Fruit fly (Drosophila melanogaster) whole organism, embryonic: ENCODE results near the gene CG7656.

Experiments
- ATbp ChIP-seq: fragments of 200-800 bp; sonication (Bioruptor generic); optimal IDR thresholded peaks from 2 replicates; lab custom pipeline; 2017; ENCODE audit warnings: missing biosample characterization, mild to moderate bottlenecking, missing genetic modification characterization, missing genetic modification reagents
- B-H1 ChIP-seq: fragments of 200-800 bp; sonication (Bioruptor generic); IDR thresholded peaks from 3 replicates; pipeline ENCODE4 v1.3.6; 2022; ENCODE audit warnings: missing biosample characterization, missing genetic modification characterization
- BEAF-32 ChIP-seq: fragments of 200-800 bp; sonication (Bioruptor generic); optimal IDR thresholded peaks from 3 replicates; lab custom pipeline; 2017; ENCODE audit warnings: missing biosample characterization, missing genetic modification characterization, mild to moderate bottlenecking, moderate library complexity, missing genetic modification reagents
- Bdp1 ChIP-seq: fragments of 200-800 bp; sonication (Bioruptor generic); optimal IDR thresholded peaks from 3 replicates; lab custom pipeline; 2016; ENCODE audit warnings: missing biosample characterization, missing genetic modification characterization
- CG10209 ChIP-seq: fragments of 200-800 bp; sonication (Bioruptor generic); optimal IDR thresholded peaks from 3 replicates; lab custom pipeline; 2017; ENCODE audit warnings: missing biosample characterization, mild to moderate bottlenecking, missing genetic modification characterization, missing genetic modification reagents
- CG10959 ChIP-seq: fragments of 200-800 bp; sonication (Bioruptor generic); IDR thresholded peaks from 2 replicates; pipeline ENCODE4 v1.3.6; 2022; ENCODE audit warnings: missing biosample characterization, missing genetic modification characterization
- CG11560 ChIP-seq: fragments of 200-800 bp; sonication (Bioruptor generic); IDR thresholded peaks from 3 replicates; pipeline ENCODE4 v1.3.6; 2022; ENCODE audit warnings: missing biosample characterization, missing genetic modification characterization
- CG11695 ChIP-seq: fragments of 200-800 bp; sonication (Bioruptor generic); IDR thresholded peaks from 3 replicates; pipeline ENCODE4 v1.3.6; 2022; ENCODE audit warnings: missing biosample characterization, missing genetic modification characterization
- CG12769 ChIP-seq: fragments of 200-800 bp; sonication (Bioruptor generic); optimal IDR thresholded peaks from 2 replicates; lab custom pipeline; 2019; ENCODE audit warnings: missing biosample characterization, mild to moderate bottlenecking, missing genetic modification characterization, moderate library complexity
- CG14050 ChIP-seq: fragments of 200-800 bp; sonication (Bioruptor generic); IDR thresholded peaks from 3 replicates; pipeline ENCODE4 v1.3.6; 2022; ENCODE audit warnings: missing biosample characterization, missing genetic modification characterization
- CG17328 ChIP-seq: fragments of 200-800 bp; sonication (Bioruptor generic); IDR thresholded peaks from 2 replicates; pipeline ENCODE4 v1.3.6; 2022; ENCODE audit warnings: missing biosample characterization, missing genetic modification characterization
- CG17568 ChIP-seq: fragments of 200-800 bp; sonication (Bioruptor generic); optimal IDR thresholded peaks from 2 replicates; lab custom pipeline; 2018; ENCODE audit warnings: missing biosample characterization, mild to moderate bottlenecking, missing genetic modification characterization, moderate library complexity
- CG18619 ChIP-seq: fragments of 200-800 bp; sonication (Bioruptor generic); optimal IDR thresholded peaks from 3 replicates; lab custom pipeline; 2017; ENCODE audit warnings: missing biosample characterization, mild to moderate bottlenecking, missing genetic modification characterization
- CG2116 ChIP-seq: fragments of 200-800 bp; sonication (Bioruptor generic); optimal IDR thresholded peaks from 3 replicates; lab custom pipeline; 2018; ENCODE audit warnings: missing biosample characterization, mild to moderate bottlenecking, missing genetic modification characterization
- CG34224 ChIP-seq: fragments of 200-800 bp; sonication (Bioruptor generic); IDR thresholded peaks from 3 replicates; pipeline ENCODE4 v1.3.6; 2022; ENCODE audit warnings: missing biosample characterization, missing genetic modification characterization; ENCODE audit not compliant: partially characterized antibody
- CG6272 ChIP-seq: fragments of 200-800 bp; sonication (Bioruptor generic); IDR thresholded peaks from 2 replicates; pipeline ENCODE4 v1.3.6; 2022; ENCODE audit warnings: missing biosample characterization, missing genetic modification characterization
- CG8290 ChIP-seq, 3 experiments: fragments of 200-800 bp; sonication (Bioruptor generic); optimal IDR thresholded peaks; 2 replicates each; lab custom pipeline; 2016 to 2019; ENCODE audit warnings: missing biosample characterization in 3 of 3, missing genetic modification characterization in 3 of 3, mild to moderate bottlenecking in 2 of 3, moderate library complexity in 1 of 3
- D19B ChIP-seq: fragments of 200-800 bp; sonication (Bioruptor generic); optimal IDR thresholded peaks from 2 replicates; lab custom pipeline; 2017; ENCODE audit warnings: missing biosample characterization, mild to moderate bottlenecking, missing genetic modification characterization
- Deaf1 ChIP-seq: fragments of 200-800 bp; optimal IDR thresholded peaks from 3 replicates; lab custom pipeline; 2019; ENCODE audit warnings: missing biosample characterization, mild to moderate bottlenecking, missing genetic modification characterization, moderate library complexity
- Dp ChIP-seq: fragments of 200-800 bp; sonication (Bioruptor generic); optimal IDR thresholded peaks from 2 replicates; lab custom pipeline; 2018; ENCODE audit warnings: missing biosample characterization, mild to moderate bottlenecking, missing genetic modification characterization, moderate library complexity
- Fer2 ChIP-seq: fragments of 200-800 bp; sonication (Bioruptor generic); optimal IDR thresholded peaks from 2 replicates; lab custom pipeline; 2018; ENCODE audit warnings: missing biosample characterization, mild to moderate bottlenecking, missing genetic modification characterization, moderate library complexity
- HLHmδ ChIP-seq: fragments of 200-800 bp; sonication (Bioruptor generic); optimal IDR thresholded peaks from 2 replicates; lab custom pipeline; 2018; ENCODE audit warnings: missing biosample characterization, mild to moderate bottlenecking, missing genetic modification characterization, moderate library complexity
- HmgD ChIP-seq: fragments of 200-800 bp; sonication (Bioruptor generic); optimal IDR thresholded peaks from 3 replicates; lab custom pipeline; 2016; ENCODE audit warnings: missing biosample characterization, missing genetic modification characterization
- Nf-YA ChIP-seq: fragments of 200-800 bp; sonication (Bioruptor generic); IDR thresholded peaks from 2 replicates; pipeline ENCODE4 v1.3.6; 2022; ENCODE audit warnings: missing biosample characterization, missing genetic modification characterization
- NfI ChIP-seq: fragments of 200-800 bp; sonication (Bioruptor generic); optimal IDR thresholded peaks from 3 replicates; lab custom pipeline; 2018; ENCODE audit warnings: missing biosample characterization, mild to moderate bottlenecking, missing genetic modification characterization, moderate library complexity
- ab ChIP-seq: fragments of 200-800 bp; sonication (Bioruptor generic); optimal IDR thresholded peaks from 2 replicates; lab custom pipeline; 2016; ENCODE audit warnings: missing biosample characterization, missing genetic modification characterization
- ato ChIP-seq: fragments of 200-800 bp; sonication (Bioruptor generic); IDR thresholded peaks from 2 replicates; pipeline ENCODE4 v1.3.6; 2022; ENCODE audit warnings: missing biosample characterization, missing genetic modification characterization; ENCODE audit not compliant: partially characterized antibody
- crp ChIP-seq, 2 experiments: fragments of 200-800 bp; sonication (Bioruptor generic); optimal IDR thresholded peaks; 2 replicates in 1 of 2; 3 replicates in 1 of 2; lab custom pipeline; 2017; ENCODE audit warnings: missing biosample characterization in 2 of 2, missing genetic modification characterization in 2 of 2, mild to moderate bottlenecking in 1 of 2, moderate library complexity in 1 of 2
- danr ChIP-seq: fragments of 200-800 bp; sonication (Bioruptor generic); IDR thresholded peaks from 2 replicates; pipeline ENCODE4 v1.3.6; 2022; ENCODE audit warnings: missing biosample characterization, missing genetic modification characterization
- dimm ChIP-seq: fragments of 200-800 bp; sonication (Bioruptor generic); IDR thresholded peaks from 2 replicates; pipeline ENCODE4 v1.3.6; 2022; ENCODE audit warnings: missing biosample characterization, missing genetic modification characterization
- dm ChIP-seq: fragments of 200-800 bp; sonication (Bioruptor generic); optimal IDR thresholded peaks from 3 replicates; lab custom pipeline; 2016; ENCODE audit warnings: missing biosample characterization, missing genetic modification characterization
- dmrt11E ChIP-seq: fragments of 200-800 bp; sonication (Bioruptor generic); optimal IDR thresholded peaks from 3 replicates; lab custom pipeline; 2018; ENCODE audit warnings: missing biosample characterization, mild to moderate bottlenecking, missing genetic modification characterization, moderate library complexity
- dpn ChIP-seq, 2 experiments: fragments of 200-800 bp; sonication (Bioruptor generic); optimal IDR thresholded peaks; 3 replicates each; lab custom pipeline; 2016; ENCODE audit warnings: missing biosample characterization in 2 of 2, missing genetic modification characterization in 2 of 2
- gcm2 ChIP-seq: fragments of 200-800 bp; sonication (Bioruptor generic); optimal IDR thresholded peaks from 2 replicates; lab custom pipeline; 2016; ENCODE audit warnings: missing biosample characterization, missing genetic modification characterization
- grau ChIP-seq: fragments of 200-800 bp; optimal IDR thresholded peaks from 3 replicates; lab custom pipeline; 2019; ENCODE audit warnings: missing biosample characterization, mild to moderate bottlenecking, missing genetic modification characterization, moderate library complexity
- gsb-n ChIP-seq: fragments of 200-800 bp; sonication (Bioruptor generic); optimal IDR thresholded peaks from 3 replicates; lab custom pipeline; 2018; ENCODE audit warnings: missing biosample characterization, mild to moderate bottlenecking, missing genetic modification characterization
- klu ChIP-seq: fragments of 200-800 bp; sonication (Bioruptor generic); IDR thresholded peaks from 2 replicates; pipeline ENCODE4 v1.3.6; 2022; ENCODE audit warnings: missing biosample characterization, missing genetic modification characterization
- kni ChIP-seq: fragments of 200-800 bp; sonication (Bioruptor generic); optimal IDR thresholded peaks from 3 replicates; lab custom pipeline; 2017; ENCODE audit warnings: mild to moderate bottlenecking, missing biosample characterization, missing genetic modification reagents, missing genetic modification characterization
- lmd ChIP-seq: fragments of 200-800 bp; sonication (Bioruptor generic); IDR thresholded peaks from 2 replicates; pipeline ENCODE4 v1.3.6; 2022; ENCODE audit warnings: missing biosample characterization, missing genetic modification characterization
- nom ChIP-seq: fragments of 200-800 bp; sonication (Bioruptor generic); optimal IDR thresholded peaks from 2 replicates; lab custom pipeline; 2017; ENCODE audit warnings: missing biosample characterization, missing genetic modification characterization, mild to moderate bottlenecking, moderate library complexity, missing genetic modification reagents
- odd ChIP-seq: fragments of 200-800 bp; sonication (Bioruptor generic); optimal IDR thresholded peaks from 2 replicates; lab custom pipeline; 2017; ENCODE audit warnings: missing biosample characterization, mild to moderate bottlenecking, missing genetic modification characterization
- pan ChIP-seq, 4 experiments: fragments of >200 bp in 3 of 4; fragments of 200-800 bp in 1 of 4; sonication (Bioruptor generic) in 1 of 4; optimal IDR thresholded peaks in 3 of 4; IDR thresholded peaks in 1 of 4; 2 replicates each; pipeline versions ENCODE4 v1.3.6 to Lab custom; 2017 to 2022; ENCODE audit warnings: missing biosample characterization in 2 of 4, missing genetic modification characterization in 2 of 4, mixed read lengths in 1 of 4
- scrt ChIP-seq: fragments of 200-800 bp; sonication (Bioruptor generic); optimal IDR thresholded peaks from 2 replicates; lab custom pipeline; 2018; ENCODE audit warnings: missing biosample characterization, mild to moderate bottlenecking, missing genetic modification characterization, moderate library complexity
- sd ChIP-seq: fragments of 200-800 bp; sonication (Bioruptor generic); optimal IDR thresholded peaks from 3 replicates; lab custom pipeline; 2018; ENCODE audit warnings: missing biosample characterization, mild to moderate bottlenecking, missing genetic modification characterization, moderate library complexity
- unc-4 ChIP-seq: fragments of 200-800 bp; sonication (Bioruptor generic); IDR thresholded peaks from 2 replicates; pipeline ENCODE4 v1.3.6; 2022; ENCODE audit warnings: missing biosample characterization, missing genetic modification characterization; ENCODE audit not compliant: partially characterized antibody
- unpg ChIP-seq: fragments of 200-800 bp; sonication (Bioruptor generic); optimal IDR thresholded peaks from 3 replicates; lab custom pipeline; 2018; ENCODE audit warnings: missing biosample characterization, mild to moderate bottlenecking, missing genetic modification characterization, moderate library complexity
- usp ChIP-seq: fragments of >200 bp; optimal IDR thresholded peaks from 2 replicates; lab custom pipeline; 2017; ENCODE audit warnings: missing biosample characterization, missing genetic modification characterization

Gene CG7656

DNA sequence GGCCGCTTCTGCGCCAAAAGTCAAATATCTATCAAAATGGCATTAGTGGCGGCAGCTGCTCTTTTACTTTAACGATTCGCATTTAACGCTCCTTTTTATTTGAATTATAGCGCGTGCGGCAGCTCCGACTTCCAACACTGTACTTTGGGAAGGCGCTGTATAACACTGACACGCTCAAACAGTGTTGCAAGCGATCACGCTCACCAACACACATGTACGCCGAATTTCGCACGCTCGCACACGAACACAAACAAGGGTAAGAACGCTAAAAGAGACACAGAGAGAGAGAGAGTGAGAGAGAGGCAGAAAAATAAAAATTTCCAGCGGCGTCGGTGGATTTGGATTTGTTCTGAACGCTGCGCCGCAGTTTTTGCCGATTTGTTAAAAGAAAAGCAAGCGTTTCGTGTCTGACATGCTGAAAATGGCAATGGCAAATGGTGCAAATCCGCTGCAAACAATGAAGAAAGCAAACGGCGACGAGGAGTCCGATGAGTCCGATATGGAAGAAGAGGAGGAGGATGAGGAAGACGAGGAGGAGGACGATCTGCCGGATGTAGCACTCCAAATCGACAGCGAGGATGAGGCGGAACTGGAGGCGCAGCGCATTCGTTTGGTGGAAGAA is 31.8 kb upstream of the CG7656 start, which contains the start of gene Phs (continued):
- peak; percentile 55 for TF ChIP-seq grau (tag; lab: Kevin White, UChicago)
- peak; percentile 39 for TF ChIP-seq BEAF-32
- TF ChIP-seq ab = peak; percentile 46
- TF ChIP-seq Dp (GFP tag; lab: Kevin White, UChicago) = peak; percentile 98
- 0 out of 2 replicates have a peak, but pooled peaks have one; percentile 24 for TF ChIP-seq dimm (GFP tag; lab: Robert Waterston, UW)
- TF ChIP-seq NfI (GFP tag; lab: Kevin White, UChicago) = peak; percentile 88
- TF ChIP-seq CG10209 (GFP tag; lab: Kevin White, UChicago) = peak; percentile 80
- TF ChIP-seq CG34224 = 0 out of 3 replicates have a peak, but pooled peaks have one; percentile 20
- TF ChIP-seq nom = peak; percentile 59
- peak; percentile 42 for TF ChIP-seq Fer2 (tag; lab: Kevin White, UChicago)
- peak; percentile 7 for TF ChIP-seq CG17568
- no peak for TF ChIP-seq pan (optimal IDR thresholded peaks at IDR 0.05; lab: Kevin White, UChicago)
- TF ChIP-seq pan (GFP tag; optimal IDR thresholded peaks at IDR 0.05 in 1 of 2, IDR thresholded peaks at IDR 0.05 in 1 of 2) = peak in 1 of 2 experiments; percentile 71
- peak; percentile 43; the same call in 1 of the 3 replicates for TF ChIP-seq CG11695 (GFP tag; lab: Robert Waterston, UW)
- peak; percentile 76 for TF ChIP-seq CG18619 (GFP tag; lab: Kevin White, UChicago)
- TF ChIP-seq lmd = peak; percentile 66
- TF ChIP-seq CG8290 (GFP tag; optimal IDR thresholded peaks at IDR 0.05; lab: Kevin White, UChicago) = peak; percentile 77
- TF ChIP-seq CG8290 (tag; optimal IDR thresholded peaks at IDR 0.05; lab: Kevin White, UChicago) = peak; percentile 68 to 94
- TF ChIP-seq odd (GFP tag; lab: Kevin White, UChicago) = no peak
- TF ChIP-seq dm (GFP tag; lab: Kevin White, UChicago) = peak; percentile 70
- TF ChIP-seq dpn (GFP tag; optimal IDR thresholded peaks at IDR 0.05; lab: Kevin White, UChicago) = peak; percentile 87 to 91
- TF ChIP-seq crp (GFP tag; optimal IDR thresholded peaks at IDR 0.05; lab: Kevin White, UChicago) = peak in 1 of 2 experiments; percentile 35
- peak; percentile 95 for TF ChIP-seq HmgD (GFP tag; lab: Kevin White, UChicago)
- peak; percentile 43 for TF ChIP-seq gcm2 (GFP tag; lab: Kevin White, UChicago)
- peak; percentile 24 for TF ChIP-seq Deaf1 (tag; lab: Kevin White, UChicago)
- TF ChIP-seq D19B (GFP tag; lab: Kevin White, UChicago) = peak; percentile 56
- no peak for TF ChIP-seq usp (GFP tag; lab: Kevin White, UChicago)
- TF ChIP-seq Nf-YA (GFP tag; lab: Robert Waterston, UW) = 0 out of 2 replicates have a peak, but pooled peaks have one; percentile 6
- TF ChIP-seq kni (GFP tag; lab: Kevin White, UChicago) = peak; percentile 58
- TF ChIP-seq ato (GFP tag; lab: Robert Waterston, UW) = peak; percentile 44; the same call in 1 of the 2 replicates
- TF ChIP-seq gsb-n (tag; lab: Kevin White, UChicago) = peak; percentile 96
- no peak for TF ChIP-seq CG11560
- 0 out of 2 replicates have a peak, but pooled peaks have one; percentile 28 for TF ChIP-seq unc-4
- peak; percentile 66 for TF ChIP-seq CG17328 (GFP tag; lab: Robert Waterston, UW)
- peak; percentile 73 for TF ChIP-seq klu (GFP tag; lab: Robert Waterston, UW)
- peak; percentile 54; the same call in 1 of the 2 replicates for TF ChIP-seq CG6272 (GFP tag; lab: Robert Waterston, UW)
- no peak for TF ChIP-seq B-H1 (GFP tag; lab: Robert Waterston, UW)
- peak; percentile 91 for TF ChIP-seq CG2116
- peak; percentile 43 for TF ChIP-seq unpg
- TF ChIP-seq CG10959 (GFP tag; lab: Robert Waterston, UW) = peak; percentile 55; the same call in 1 of the 2 replicates
- peak; percentile 28 for TF ChIP-seq scrt (GFP tag; lab: Kevin White, UChicago)
- TF ChIP-seq sd (tag; lab: Kevin White, UChicago) = peak; percentile 42
- TF ChIP-seq CG14050 (GFP tag; lab: Robert Waterston, UW) = peak; percentile 67
- TF ChIP-seq Bdp1 = peak; percentile 84
- TF ChIP-seq HLHmδ (GFP tag; lab: Kevin White, UChicago) = peak; percentile 32
- TF ChIP-seq dmrt11E = peak; percentile 45
- peak; percentile 67 for TF ChIP-seq ATbp
- TF ChIP-seq CG12769 (tag; lab: Kevin White, UChicago) = peak; percentile 82
- no peak for TF ChIP-seq danr (GFP tag; lab: Robert Waterston, UW)
